Worm (Caenorhabditis elegans) whole organism, L1 larva: ENCODE results near the gene Y59A8B.12.
A peak's percentile ranks its signal among the peaks of the same experiment; 100 is the strongest.

Source experiments
- ama-1 ChIP-seq: fragments of 150-350 bp; optimal IDR thresholded peaks from 2 replicates; lab custom pipeline; 2014
- efl-1 ChIP-seq, 4 experiments: fragments of 150-350 bp; optimal IDR thresholded peaks in 3 of 4; peaks in 1 of 4; 1 replicate in 1 of 4; 2 replicates in 3 of 4; lab custom pipeline; 2014; ENCODE audit warnings: missing biosample characterization in 2 of 4, missing genetic modification characterization in 2 of 4, missing genetic modification reagents in 2 of 4
- hlh-17 ChIP-seq: fragments of 200-800 bp; sonication (Bioruptor generic); optimal IDR thresholded peaks from 2 replicates; lab custom pipeline; 2018; ENCODE audit warnings: missing genetic modification characterization, mild to moderate bottlenecking, missing compliant biosample characterization, moderate library complexity, borderline replicate concordance
- lin-13 ChIP-seq: fragments of 150-350 bp; optimal IDR thresholded peaks from 2 replicates; lab custom pipeline; 2014; ENCODE audit warnings: missing biosample characterization, missing genetic modification reagents, missing genetic modification characterization
- lin-15B ChIP-seq: fragments of 150-350 bp; sonication (generic microtip); optimal IDR thresholded peaks from 3 replicates; lab custom pipeline; 2014; ENCODE audit warnings: missing biosample characterization, missing genetic modification characterization
- nhr-11 ChIP-seq: fragments of 150-350 bp; optimal IDR thresholded peaks from 2 replicates; lab custom pipeline; 2014; ENCODE audit warnings: missing biosample characterization, missing genetic modification characterization
- nhr-20 ChIP-seq: sonication (generic microtip); optimal IDR thresholded peaks from 2 replicates; lab custom pipeline; 2016; ENCODE audit warnings: mild to moderate bottlenecking, missing genetic modification characterization, missing compliant biosample characterization
- nhr-47 ChIP-seq: sonication (generic microtip); optimal IDR thresholded peaks from 2 replicates; lab custom pipeline; 2016; ENCODE audit warnings: mild to moderate bottlenecking, missing genetic modification characterization, moderate library complexity, missing compliant biosample characterization
- nhr-76 ChIP-seq: sonication (generic microtip); optimal IDR thresholded peaks from 2 replicates; lab custom pipeline; 2017; ENCODE audit warnings: missing biosample characterization, missing genetic modification characterization
- snpc-4 ChIP-seq: fragments of 150-350 bp; optimal IDR thresholded peaks from 2 replicates; lab custom pipeline; 2014; ENCODE audit warnings: missing biosample characterization, missing genetic modification characterization
- unc-62 ChIP-seq: fragments of 150-350 bp; optimal IDR thresholded peaks from 2 replicates; lab custom pipeline; 2014; ENCODE audit warnings: missing biosample characterization, missing genetic modification reagents, missing genetic modification characterization
- zag-1 ChIP-seq: fragments of 150-350 bp; optimal IDR thresholded peaks from 2 replicates; lab custom pipeline; 2014; ENCODE audit warnings: missing biosample characterization, missing genetic modification characterization

DNA sequence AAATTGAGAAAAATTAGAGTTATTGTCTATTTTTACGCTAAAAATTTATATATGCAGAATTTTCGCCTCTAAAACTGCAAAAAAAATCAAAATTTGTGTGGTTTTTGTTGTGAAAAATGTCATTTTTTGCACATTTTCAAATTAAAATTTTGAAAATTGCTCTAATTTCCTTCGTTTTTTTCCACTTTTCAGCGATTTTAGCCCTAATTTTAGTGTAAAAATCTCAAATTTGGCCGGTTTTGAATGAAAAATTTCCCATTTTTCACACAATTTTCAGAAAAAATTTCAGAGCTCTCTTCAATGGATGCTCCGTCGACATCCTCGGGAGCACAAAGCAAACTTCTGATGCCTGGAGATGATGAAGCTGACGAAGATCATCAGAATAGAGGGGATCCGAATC, 12.4 kb upstream of the Y59A8B.12 start, which contains the start of gene par-4:
- TF ChIP-seq nhr-76 (tag; lab: Kevin White, UChicago) (no peak), hlh-17 (no peak), efl-1 (optimal IDR thresholded peaks at IDR 0.05; lab: Kevin White, UChicago) (no peak), efl-1 (GFP tag; optimal IDR thresholded peaks at IDR 0.05 in 1 of 2; lab: Kevin White, UChicago) (peak in 1 of 2 experiments; percentile 3), nhr-11 (no peak), ama-1 (lab: Kevin White, UChicago) (no peak), lin-13 (GFP tag; lab: Kevin White, UChicago) (no peak), lin-15B (tag; lab: Kevin White, UChicago) (no peak), nhr-20 (no peak), snpc-4 (no peak), nhr-47 (no peak), zag-1 (tag; lab: Kevin White, UChicago) (no peak), unc-62 (GFP tag; lab: Kevin White, UChicago) (no peak)
